Worm (Caenorhabditis elegans) whole organism, L3 larva: Measurements from ENCODE around the gene srsx-26.

ENCODE experiments used
- ZK546.5 ChIP-seq: sonication (generic microtip); optimal IDR thresholded peaks from 2 replicates; lab custom pipeline; 2017; ENCODE audit warnings: missing biosample characterization, missing genetic modification characterization
- aly-2 ChIP-seq: fragments of 150-350 bp; optimal IDR thresholded peaks from 2 replicates; lab custom pipeline; 2014; ENCODE audit warnings: missing biosample characterization, missing genetic modification characterization
- egl-27 ChIP-seq: sonication (generic microtip); optimal IDR thresholded peaks from 4 replicates; lab custom pipeline; 2017; ENCODE audit warnings: missing biosample characterization, missing genetic modification reagents, missing genetic modification characterization
- jun-1 ChIP-seq: fragments of 150-350 bp; optimal IDR thresholded peaks from 2 replicates; lab custom pipeline; 2014; ENCODE audit warnings: missing biosample characterization, missing genetic modification reagents, missing genetic modification characterization
- lin-15B ChIP-seq: fragments of 150-350 bp; optimal IDR thresholded peaks from 2 replicates; lab custom pipeline; 2014; ENCODE audit warnings: missing biosample characterization, missing genetic modification characterization
- nhr-11 ChIP-seq: fragments of 150-350 bp; optimal IDR thresholded peaks from 2 replicates; lab custom pipeline; 2014; ENCODE audit warnings: missing biosample characterization, missing genetic modification characterization
- nhr-237 ChIP-seq: fragments of 150-350 bp; optimal IDR thresholded peaks from 2 replicates; lab custom pipeline; 2014; ENCODE audit warnings: missing biosample characterization, missing genetic modification characterization
- snpc-4 ChIP-seq: fragments of 150-350 bp; optimal IDR thresholded peaks from 2 replicates; lab custom pipeline; 2014; ENCODE audit warnings: missing biosample characterization, missing genetic modification characterization
- unc-39 ChIP-seq: sonication (generic microtip); optimal IDR thresholded peaks from 4 replicates; lab custom pipeline; 2017; ENCODE audit warnings: missing biosample characterization, missing genetic modification characterization

DNA sequence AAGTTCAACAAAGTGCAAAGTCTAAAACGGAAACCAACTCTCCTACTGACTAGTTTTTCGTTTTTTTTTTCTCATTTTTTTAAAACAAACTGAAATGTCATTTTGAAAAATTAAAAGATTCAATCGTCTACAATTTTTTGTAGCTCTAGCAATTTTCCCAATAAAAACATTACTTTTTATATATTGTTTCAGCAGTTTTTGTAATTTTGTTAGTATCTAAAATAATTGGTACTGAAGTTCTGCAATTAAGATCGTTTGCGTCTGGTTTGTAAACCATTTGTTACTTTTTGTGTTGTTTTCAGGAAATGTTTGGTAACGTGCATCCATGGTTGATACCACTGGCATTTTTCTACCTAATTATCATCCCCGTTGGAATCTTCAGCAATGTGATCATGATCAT lies 10.1 kb downstream of the srsx-26 start, which contains the start of gene srsx-30:
- TF ChIP-seq nhr-237 = no peak
- no peak for TF ChIP-seq aly-2 (tag; lab: Kevin White, UChicago)
- TF ChIP-seq egl-27 = no peak
- no peak for TF ChIP-seq jun-1 (tag; lab: Kevin White, UChicago)
- no peak for TF ChIP-seq unc-39 (tag; lab: Kevin White, UChicago)
- TF ChIP-seq lin-15B (tag; lab: Kevin White, UChicago) = no peak
- no peak for TF ChIP-seq nhr-11
- no peak for TF ChIP-seq snpc-4
- TF ChIP-seq ZK546.5 = no peak
